1 fruit fly cellular context compared by ENCODE assay signal in the genomic region with DNA sequence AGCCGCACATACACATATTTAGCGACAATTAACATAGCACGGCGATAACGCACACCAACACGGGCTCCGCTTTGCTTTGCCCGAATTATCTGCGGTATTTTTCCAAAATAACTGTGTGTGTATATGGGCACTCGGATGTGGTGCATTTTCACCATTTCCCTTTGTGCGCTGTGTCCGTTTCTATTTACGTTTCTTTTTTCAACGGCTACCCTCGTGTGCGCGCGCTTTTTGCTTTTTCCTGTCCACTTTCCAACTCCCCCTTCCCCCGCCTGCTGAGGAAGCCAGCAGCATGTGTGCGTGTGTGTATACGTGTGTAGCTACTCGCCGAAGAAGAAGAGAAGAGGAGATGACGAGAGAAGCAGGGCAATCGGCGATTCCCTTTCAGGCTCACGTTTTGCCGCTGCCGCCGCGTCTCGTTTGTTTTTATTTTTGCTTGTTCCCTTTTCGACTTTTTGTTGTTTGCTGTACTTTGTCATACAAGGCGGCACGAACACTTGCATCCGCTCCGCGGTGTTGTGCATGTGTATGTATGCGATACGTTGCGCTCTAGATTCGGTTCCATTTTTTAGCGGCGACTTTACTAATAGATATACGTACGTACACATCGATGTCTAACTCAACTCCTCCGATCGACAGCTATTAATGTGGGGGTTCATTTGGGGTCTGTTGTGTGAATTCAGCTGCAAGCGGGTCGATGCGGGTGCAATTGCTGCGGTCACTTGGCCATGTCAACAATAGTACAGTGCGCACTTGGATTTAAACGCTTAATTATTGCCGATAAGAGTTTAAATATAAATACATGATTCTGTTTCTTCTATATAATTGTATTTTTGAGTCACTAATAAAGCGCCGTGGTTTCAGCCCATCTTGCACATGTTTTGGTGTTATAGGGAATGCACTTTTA.
TF ChIP-seq lines count a peak whose summit lies in the region.

No protein-coding gene starts in this region.

TF ChIP-seq in whole organism, embryonic, 481 proteins besides CTCF, POLR2A, EP300 and RAD21 (continued from another document):
- peak; percentile 13 for TF ChIP-seq CG6765 (GFP tag; optimal IDR thresholded peaks at IDR 0.05; lab: Kevin White, UChicago)
- no peak for TF ChIP-seq CG12236 (GFP tag; optimal IDR thresholded peaks at IDR 0.05; lab: Kevin White, UChicago)
- TF ChIP-seq bbx (GFP tag; IDR thresholded peaks at IDR 0.05; lab: Robert Waterston, UW; ENCODE audit: partially characterized antibody), result no peak
- TF ChIP-seq Fer1 (GFP tag; optimal IDR thresholded peaks at IDR 0.05; lab: Kevin White, UChicago), result peak; percentile 60
- TF ChIP-seq CG4328 (GFP tag; optimal IDR thresholded peaks at IDR 0.05; lab: Kevin White, UChicago), result no peak
- no peak for TF ChIP-seq CG8359 (GFP tag; optimal IDR thresholded peaks at IDR 0.05; lab: Kevin White, UChicago; ENCODE audit: borderline replicate concordance)
- TF ChIP-seq kah (GFP tag; optimal IDR thresholded peaks at IDR 0.05; lab: Kevin White, UChicago), result peak; percentile 72
- peak; percentile 38 for TF ChIP-seq CG17912 (GFP tag; optimal IDR thresholded peaks at IDR 0.05; lab: Kevin White, UChicago)
- no peak for TF ChIP-seq ken (GFP tag; IDR thresholded peaks at IDR 0.05; lab: Robert Waterston, UW)
- peak; percentile 62 for TF ChIP-seq MESR4 (GFP tag; optimal IDR thresholded peaks at IDR 0.05; lab: Kevin White, UChicago)
